Fruit fly (Drosophila melanogaster): ENCODE measurements around the gene pes.

Gene pes

DNA sequence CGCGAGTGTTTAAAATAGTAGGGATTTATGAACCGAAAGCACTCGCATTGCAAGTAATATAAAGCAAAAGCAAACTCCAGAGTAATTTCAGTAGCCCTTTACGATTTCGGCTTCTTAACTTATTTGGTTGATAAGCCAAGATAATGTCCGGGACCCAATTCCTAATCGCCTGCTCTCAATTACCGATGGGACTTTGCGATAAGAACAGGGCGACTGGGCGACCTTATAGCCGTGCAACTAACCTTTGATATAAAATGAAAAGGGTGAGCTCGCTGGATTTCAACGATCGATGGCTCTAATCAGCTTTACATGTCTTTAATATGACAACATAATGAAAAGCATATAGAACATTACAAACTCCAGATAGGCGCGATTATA is 4.1 kb upstream of the pes start, which contains the start of gene CG7227:
CG7227 (minus strand) TSS at position 72 of the 378 bp plus-strand sequence.
- TF ChIP-seq CG3919 (GFP tag; optimal IDR thresholded peaks at IDR 0.05) (no peak), CG9139 (GFP tag; optimal IDR thresholded peaks at IDR 0.05) (no peak), Gug (GFP tag; IDR thresholded peaks at IDR 0.05) (no peak), Sox14 (GFP tag; optimal IDR thresholded peaks at IDR 0.05) (no peak), eg (GFP tag; IDR thresholded peaks at IDR 0.05) (no peak), CG32006 (GFP tag; optimal IDR thresholded peaks at IDR 0.05) (no peak), CG6792 (GFP tag; optimal IDR thresholded peaks at IDR 0.05) (no peak), OdsH (GFP tag; optimal IDR thresholded peaks at IDR 0.05) (no peak), CG7368 (GFP tag; optimal IDR thresholded peaks at IDR 0.05) (no peak), lz (GFP tag; optimal IDR thresholded peaks at IDR 0.05) (no peak), CG6276 (GFP tag; optimal IDR thresholded peaks at IDR 0.05) (no peak), CG34406 (GFP tag; optimal IDR thresholded peaks at IDR 0.05) (no peak), CG11294 (GFP tag; IDR thresholded peaks at IDR 0.05) (no peak), dac (GFP tag; optimal IDR thresholded peaks at IDR 0.05) (no peak), CG6854 (GFP tag; optimal IDR thresholded peaks at IDR 0.05) (no peak)

DNA sequence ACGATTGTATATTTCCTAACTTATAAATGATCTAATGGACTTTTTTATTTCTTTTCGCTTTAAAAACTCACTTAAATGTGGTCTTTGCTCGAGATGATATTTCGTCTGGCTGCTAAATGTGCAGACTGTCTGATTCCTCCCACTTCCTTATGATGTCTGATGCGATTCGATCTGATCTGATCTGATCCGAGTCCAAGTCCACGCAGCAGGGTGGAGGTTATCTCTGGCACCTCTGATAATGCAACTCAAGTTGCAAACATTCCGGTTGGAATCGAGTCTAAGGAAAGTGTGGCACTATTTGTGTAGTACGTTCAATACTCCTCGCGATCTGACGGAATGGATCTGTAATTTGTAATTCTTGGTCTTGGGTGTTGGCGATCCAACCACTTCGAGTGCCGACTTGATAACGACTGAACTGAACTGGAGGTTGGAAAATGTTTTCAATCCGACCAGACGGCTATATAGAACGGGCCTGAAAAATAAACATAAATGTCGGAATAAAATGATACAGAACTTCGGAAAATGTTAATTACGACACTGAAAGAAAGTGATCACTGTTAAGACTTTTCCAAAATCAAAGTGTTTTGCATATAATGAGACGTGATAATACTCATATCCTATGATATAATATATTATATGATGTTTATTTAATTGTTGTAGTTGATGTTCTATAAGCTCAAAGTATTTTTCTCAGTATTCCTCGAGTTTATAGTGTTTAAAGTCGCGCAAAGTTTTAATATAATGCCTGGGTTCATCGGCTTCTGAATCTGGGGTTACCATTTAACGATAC is 3.5 kb upstream of the pes start:
- peak; percentile 25 for TF ChIP-seq Hr4 (GFP tag; optimal IDR thresholded peaks at IDR 0.05)
- TF ChIP-seq CG6276 (GFP tag; optimal IDR thresholded peaks at IDR 0.05) = peak; percentile 30
- TF ChIP-seq CG15336 (GFP tag; IDR thresholded peaks at IDR 0.05) = 0 out of 2 replicates have a peak, but pooled peaks have one; percentile 9
- no peak for TF ChIP-seq fd59A (GFP tag; optimal IDR thresholded peaks at IDR 0.05)
- TF ChIP-seq OdsH (GFP tag; optimal IDR thresholded peaks at IDR 0.05) = peak; percentile 35
- TF ChIP-seq eg (GFP tag; IDR thresholded peaks at IDR 0.05) = peak; percentile 67
- TF ChIP-seq CG11902 (GFP tag; optimal IDR thresholded peaks at IDR 0.05) = no peak
- TF ChIP-seq Sox15 (GFP tag; optimal IDR thresholded peaks at IDR 0.05) = no peak
- TF ChIP-seq Eip78C (GFP tag) = peak; percentile 78
- no peak for TF ChIP-seq Eip93F (GFP tag; optimal IDR thresholded peaks at IDR 0.05)
- TF ChIP-seq CG7368 (GFP tag; optimal IDR thresholded peaks at IDR 0.05) = peak; percentile 4
- peak; percentile 11 for TF ChIP-seq CG34406 (GFP tag; optimal IDR thresholded peaks at IDR 0.05)
- no peak for TF ChIP-seq Smox (GFP tag; optimal IDR thresholded peaks at IDR 0.05)
- peak; percentile 13 for TF ChIP-seq CG3919 (GFP tag; optimal IDR thresholded peaks at IDR 0.05)
- peak; percentile 62 for TF ChIP-seq dsx (GFP tag; optimal IDR thresholded peaks at IDR 0.05; ENCODE audit: poor library complexity, severe bottlenecking)
- TF ChIP-seq Ets96B (tag; optimal IDR thresholded peaks at IDR 0.05) = peak; percentile 68
- no peak for TF ChIP-seq Sox102F (GFP tag; optimal IDR thresholded peaks at IDR 0.05)
- no peak for TF ChIP-seq salr (GFP tag; optimal IDR thresholded peaks at IDR 0.05)
- peak; percentile 97 for TF ChIP-seq svp (GFP tag)
- no peak for TF ChIP-seq Ets21C (GFP tag; optimal IDR thresholded peaks at IDR 0.05)
- TF ChIP-seq CG4318 (GFP tag; optimal IDR thresholded peaks at IDR 0.05) = no peak
- no peak for TF ChIP-seq fd85E (GFP tag; optimal IDR thresholded peaks at IDR 0.05)
- TF ChIP-seq spab (GFP tag; optimal IDR thresholded peaks at IDR 0.05) = peak; percentile 50
- peak; percentile 49 for TF ChIP-seq CG32006 (GFP tag; optimal IDR thresholded peaks at IDR 0.05)
- peak; percentile 26 for TF ChIP-seq CG6808 (GFP tag; optimal IDR thresholded peaks at IDR 0.05)
- TF ChIP-seq ss (GFP tag; optimal IDR thresholded peaks at IDR 0.05) = peak in 1 of 2 experiments; percentile 50
- TF ChIP-seq Met (GFP tag; optimal IDR thresholded peaks at IDR 0.05) = no peak
- peak; percentile 34 for TF ChIP-seq acj6 (GFP tag; optimal IDR thresholded peaks at IDR 0.05)
- peak; percentile 56 for TF ChIP-seq CG10669 (GFP tag; optimal IDR thresholded peaks at IDR 0.05)
- TF ChIP-seq Blimp-1 (GFP tag; optimal IDR thresholded peaks at IDR 0.05) = no peak
- TF ChIP-seq CG8632 (GFP tag; optimal IDR thresholded peaks at IDR 0.05) = peak; percentile 12
- TF ChIP-seq CG1621 (tag; optimal IDR thresholded peaks at IDR 0.05) = peak; percentile 9
- TF ChIP-seq CG3032 (tag; optimal IDR thresholded peaks at IDR 0.05) = peak; percentile 49
- TF ChIP-seq vri (GFP tag; optimal IDR thresholded peaks at IDR 0.05) = no peak
- TF ChIP-seq achi (GFP tag; optimal IDR thresholded peaks at IDR 0.05) = no peak
- peak; percentile 23 for TF ChIP-seq CG11762 (GFP tag; optimal IDR thresholded peaks at IDR 0.05; ENCODE audit: insufficient read depth)
- TF ChIP-seq CG6163 (GFP tag; IDR thresholded peaks at IDR 0.05) = peak; percentile 39; the same call in 1 of the 3 replicates
- TF ChIP-seq dac (GFP tag; optimal IDR thresholded peaks at IDR 0.05) = no peak
- TF ChIP-seq CG6792 (GFP tag; optimal IDR thresholded peaks at IDR 0.05) = peak; percentile 32
- TF ChIP-seq Gug (GFP tag; IDR thresholded peaks at IDR 0.05) = 0 out of 2 replicates have a peak, but pooled peaks have one; percentile 13
- no peak for TF ChIP-seq CG10631 (GFP tag; optimal IDR thresholded peaks at IDR 0.05)
- no peak for TF ChIP-seq CG8119 (GFP tag; IDR thresholded peaks at IDR 0.05)

All from whole organism, prepupa.